Worm (Caenorhabditis elegans): ENCODE results near the gene C05B5.4.

DNA sequence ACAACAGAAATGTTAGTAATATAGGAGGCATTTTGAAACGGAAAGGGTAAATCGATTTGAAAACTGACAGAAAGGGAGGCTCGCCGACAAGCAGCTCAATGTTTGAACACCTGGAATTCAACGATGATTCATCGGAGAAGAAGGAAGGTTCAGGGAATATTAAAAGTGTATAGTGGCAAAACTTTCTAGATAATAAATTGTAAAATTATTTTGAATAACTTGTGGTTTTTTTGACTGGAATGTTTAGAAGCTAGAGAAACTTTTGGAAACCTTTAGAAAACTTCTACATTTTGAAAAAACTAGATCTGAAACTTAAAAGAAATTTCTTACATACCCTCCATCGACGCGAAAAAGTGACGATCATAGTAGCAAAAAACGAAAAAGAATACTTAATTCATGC is 4.2 kb downstream of the C05B5.4 start, which contains the start of gene pqn-8:
- TF ChIP-seq unc-62 (GFP tag; optimal IDR thresholded peaks at IDR 0.05), result no peak
- TF ChIP-seq jun-1 (tag; optimal IDR thresholded peaks at IDR 0.05), result no peak
- no peak for TF ChIP-seq ceh-9 (tag; optimal IDR thresholded peaks at IDR 0.05)
